Fruit fly (Drosophila melanogaster) whole organism, wandering third instar larva: ENCODE measurements around the gene Obp99c.
A peak's percentile ranks its signal among the peaks of the same experiment; 100 is the strongest.

ENCODE experiments used
- Abd-B ChIP-seq: fragments of >200 bp; optimal IDR thresholded peaks from 2 replicates; lab custom pipeline; 2017; ENCODE audit warnings: missing biosample characterization, missing genetic modification characterization
- CG32264 ChIP-seq: fragments of 200-800 bp; sonication (Bioruptor generic); optimal IDR thresholded peaks from 2 replicates; lab custom pipeline; 2016; ENCODE audit warnings: missing biosample characterization, missing genetic modification characterization
- CrebA ChIP-seq: fragments of 200-800 bp; sonication (Bioruptor generic); optimal IDR thresholded peaks from 2 replicates; lab custom pipeline; 2016; ENCODE audit warnings: missing biosample characterization, mild to moderate bottlenecking, missing genetic modification characterization, borderline replicate concordance
- Dfd ChIP-seq: fragments of >200 bp; optimal IDR thresholded peaks from 2 replicates; lab custom pipeline; 2017; ENCODE audit warnings: missing biosample characterization, missing genetic modification characterization
- Dif ChIP-seq: fragments of 200-275, 200-300 bp; sonication (Bioruptor generic); optimal IDR thresholded peaks from 2 replicates; lab custom pipeline; 2018; ENCODE audit warnings: missing biosample characterization, missing genetic modification characterization; ENCODE audit not compliant: partially characterized antibody
- GATAd ChIP-seq: sonication (Bioruptor generic); optimal IDR thresholded peaks from 2 replicates; lab custom pipeline; 2016; ENCODE audit warnings: missing biosample characterization, missing genetic modification characterization
- HLH106 ChIP-seq: fragments of 200-800 bp; optimal IDR thresholded peaks from 3 replicates; lab custom pipeline; 2019; ENCODE audit warnings: missing biosample characterization, mild to moderate bottlenecking, missing genetic modification characterization, moderate library complexity
- Hnf4 ChIP-seq: fragments of 200-800 bp; sonication (Bioruptor generic); optimal IDR thresholded peaks from 2 replicates; lab custom pipeline; 2016; ENCODE audit warnings: missing biosample characterization, mild to moderate bottlenecking, missing genetic modification characterization
- Hr78 ChIP-seq: fragments of >200 bp; optimal IDR thresholded peaks from 2 replicates; lab custom pipeline; 2017; ENCODE audit warnings: missing biosample characterization, missing genetic modification characterization
- Hr83 ChIP-seq: fragments of 200-300 bp; sonication (Bioruptor generic); optimal IDR thresholded peaks from 2 replicates; lab custom pipeline; 2016; ENCODE audit warnings: missing biosample characterization, mild to moderate bottlenecking, missing genetic modification characterization, moderate library complexity; ENCODE audit not compliant: poor library complexity, severe bottlenecking
- Mio ChIP-seq: sonication (Bioruptor generic); optimal IDR thresholded peaks from 2 replicates; lab custom pipeline; 2016; ENCODE audit warnings: missing biosample characterization, missing genetic modification characterization
- Myc ChIP-seq: fragments of >200 bp; optimal IDR thresholded peaks from 2 replicates; lab custom pipeline; 2017
- N ChIP-seq: fragments of >200 bp; optimal IDR thresholded peaks from 2 replicates; lab custom pipeline; 2018; ENCODE audit warnings: missing biosample characterization, missing external identifiers, missing genetic modification characterization
- OdsH ChIP-seq: fragments of 200-800 bp; sonication (Bioruptor generic); optimal IDR thresholded peaks from 2 replicates; lab custom pipeline; 2016; ENCODE audit warnings: missing biosample characterization, mild to moderate bottlenecking, missing genetic modification characterization
- Rel ChIP-seq, 2 experiments: fragments of 200-800 bp; sonication (Bioruptor generic) in 1 of 2; optimal IDR thresholded peaks; 2 replicates in 1 of 2; 3 replicates in 1 of 2; lab custom pipeline; 2016 to 2019; ENCODE audit warnings: mild to moderate bottlenecking in 2 of 2, missing biosample characterization in 2 of 2, missing genetic modification characterization in 2 of 2, moderate library complexity in 1 of 2
- Sp1 ChIP-seq: fragments of 200-800 bp; sonication (Bioruptor generic); optimal IDR thresholded peaks from 3 replicates; lab custom pipeline; 2019; ENCODE audit warnings: missing biosample characterization, mild to moderate bottlenecking, missing genetic modification characterization, moderate library complexity
- br ChIP-seq: fragments of 200-800 bp; sonication (Bioruptor generic); optimal IDR thresholded peaks from 2 replicates; lab custom pipeline; 2016; ENCODE audit warnings: missing biosample characterization, missing genetic modification characterization
- brk ChIP-seq: fragments of 200-800 bp; sonication (Bioruptor generic); optimal IDR thresholded peaks from 2 replicates; lab custom pipeline; 2016; ENCODE audit warnings: missing biosample characterization, mild to moderate bottlenecking, missing genetic modification characterization
- dl ChIP-seq, 2 experiments: fragments of 175-275, 200-275 bp in 1 of 2; fragments of 200-275 bp in 1 of 2; sonication (Bioruptor generic); optimal IDR thresholded peaks; lab custom pipeline; 2018; ENCODE audit warnings: mild to moderate bottlenecking in 2 of 2, missing biosample characterization in 2 of 2, missing genetic modification characterization in 2 of 2, moderate library complexity in 2 of 2; ENCODE audit not compliant: partially characterized antibody in 2 of 2, insufficient read depth in 1 of 2
- dmrt93B ChIP-seq: fragments of 200-800 bp; sonication (Bioruptor generic); optimal IDR thresholded peaks from 2 replicates; lab custom pipeline; 2018; ENCODE audit warnings: missing biosample characterization, mild to moderate bottlenecking, missing genetic modification characterization
- dsf ChIP-seq: sonication (Bioruptor generic); optimal IDR thresholded peaks from 2 replicates; lab custom pipeline; 2016; ENCODE audit warnings: missing biosample characterization, missing genetic modification characterization, borderline replicate concordance
- ey ChIP-seq: fragments of 200-800 bp; sonication (Bioruptor generic); optimal IDR thresholded peaks from 2 replicates; lab custom pipeline; 2016; ENCODE audit warnings: missing biosample characterization, missing genetic modification characterization
- foxo ChIP-seq, 2 experiments: fragments of 200-800 bp; sonication (Bioruptor generic); optimal IDR thresholded peaks; 2 replicates in 1 of 2; 3 replicates in 1 of 2; lab custom pipeline; 2016 to 2017; ENCODE audit warnings: missing biosample characterization in 2 of 2, missing genetic modification characterization in 2 of 2
- fru ChIP-seq: fragments of 200-800 bp; sonication (Bioruptor generic); optimal IDR thresholded peaks from 3 replicates; lab custom pipeline; 2016; ENCODE audit warnings: missing biosample characterization, mild to moderate bottlenecking, missing genetic modification characterization
- h ChIP-seq: fragments of 200-800 bp; sonication (Bioruptor generic); optimal IDR thresholded peaks from 3 replicates; lab custom pipeline; 2016; ENCODE audit warnings: missing biosample characterization, mild to moderate bottlenecking, missing genetic modification characterization
- jim ChIP-seq: fragments of 175-275, 200-325 bp; sonication (Bioruptor generic); optimal IDR thresholded peaks from 2 replicates; lab custom pipeline; 2016; ENCODE audit warnings: missing biosample characterization, mild to moderate bottlenecking, missing genetic modification characterization
- lola ChIP-seq: fragments of >200 bp; optimal IDR thresholded peaks from 2 replicates; lab custom pipeline; 2017; ENCODE audit warnings: missing biosample characterization, missing genetic modification characterization
- pan ChIP-seq: fragments of >200 bp; optimal IDR thresholded peaks from 2 replicates; lab custom pipeline; 2017
- psq ChIP-seq: fragments of 200-800 bp; sonication (Bioruptor generic); optimal IDR thresholded peaks from 3 replicates; lab custom pipeline; 2017; ENCODE audit warnings: missing biosample characterization, mild to moderate bottlenecking, missing genetic modification characterization, moderate library complexity
- rgr ChIP-seq: fragments of 200-800 bp; sonication (Bioruptor generic); optimal IDR thresholded peaks from 3 replicates; lab custom pipeline; 2016; ENCODE audit warnings: missing biosample characterization, mild to moderate bottlenecking, missing genetic modification characterization
- sage ChIP-seq: fragments of 200-800 bp; sonication (Bioruptor generic); optimal IDR thresholded peaks from 2 replicates; lab custom pipeline; 2016; ENCODE audit warnings: missing biosample characterization, mild to moderate bottlenecking, missing genetic modification characterization
- sv ChIP-seq: fragments of 200-800 bp; sonication (Bioruptor generic); optimal IDR thresholded peaks from 3 replicates; lab custom pipeline; 2016; ENCODE audit warnings: missing biosample characterization, missing genetic modification characterization
- tai ChIP-seq: sonication (Bioruptor generic); optimal IDR thresholded peaks from 2 replicates; lab custom pipeline; 2016; ENCODE audit warnings: missing biosample characterization, missing genetic modification characterization
- usp ChIP-seq: fragments of >200 bp; optimal IDR thresholded peaks from 2 replicates; lab custom pipeline; 2017; ENCODE audit warnings: missing biosample characterization, missing genetic modification characterization
- woc ChIP-seq: sonication (Bioruptor generic); optimal IDR thresholded peaks from 2 replicates; lab custom pipeline; 2016; ENCODE audit warnings: missing biosample characterization, mild to moderate bottlenecking, missing genetic modification characterization

Obp99c gene

dm6 chr3R:29716043-29716781, 27.1 kb upstream of the Obp99c start:
- TF ChIP-seq dl (GFP tag; optimal IDR thresholded peaks at IDR 0.05; lab: Kevin White, UChicago; ENCODE audit: insufficient read depth in 1 of 2, partially characterized antibody in 2 of 2) (no peak), Hr83 (GFP tag; lab: Kevin White, UChicago) (peak; percentile 52), brk (GFP tag; lab: Kevin White, UChicago) (peak; percentile 8), Abd-B (GFP tag; lab: Kevin White, UChicago) (no peak)
- TF ChIP-seq, all 38 proteins: peak for 2

DNA sequence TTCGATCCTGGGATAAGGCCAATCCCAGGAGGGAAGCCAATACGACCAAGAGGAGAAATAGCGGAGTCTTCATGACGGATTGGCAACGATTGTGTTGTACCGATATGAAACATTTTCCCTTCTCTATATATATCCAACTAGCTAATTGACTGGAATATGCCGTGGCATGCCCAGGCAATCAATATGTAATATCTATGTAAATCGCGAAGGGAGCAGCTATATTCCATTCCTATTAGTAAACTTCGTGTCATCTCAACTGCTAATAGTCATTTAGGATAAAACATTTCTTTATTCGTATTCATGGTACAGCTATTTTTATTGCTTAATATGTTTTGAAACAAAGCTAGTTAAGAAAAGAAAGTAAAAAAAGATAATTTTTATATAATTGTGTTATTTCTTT, 26.2 kb upstream of the Obp99c start, which contains the start of gene Dup99B:
TSS of gene Dup99B (minus strand) at position 101 of the 400 bp plus-strand sequence.
- TF ChIP-seq Mio (GFP tag; lab: Kevin White, UChicago) (no peak), sv (GFP tag; lab: Kevin White, UChicago) (no peak), tai (no peak), jim (GFP tag; lab: Kevin White, UChicago) (no peak), foxo (GFP tag; optimal IDR thresholded peaks at IDR 0.05; lab: Kevin White, UChicago) (no peak), br (GFP tag; lab: Kevin White, UChicago) (no peak), h (no peak), N (no peak), rgr (no peak), Myc (lab: Kevin White, UChicago) (no peak), pan (lab: Kevin White, UChicago) (no peak), Dfd (no peak), psq (GFP tag; lab: Kevin White, UChicago) (no peak), Hnf4 (GFP tag; lab: Kevin White, UChicago) (no peak), dmrt93B (GFP tag; lab: Kevin White, UChicago) (no peak), Dif (no peak), HLH106 (tag; lab: Kevin White, UChicago) (no peak), brk (GFP tag; lab: Kevin White, UChicago) (no peak), CG32264 (GFP tag; lab: Kevin White, UChicago) (no peak), woc (GFP tag; lab: Kevin White, UChicago) (no peak)

- TF ChIP-seq pan (lab: Kevin White, UChicago) (no peak), Rel (GFP tag; optimal IDR thresholded peaks at IDR 0.05; lab: Kevin White, UChicago) (no peak), Rel (tag; optimal IDR thresholded peaks at IDR 0.05; lab: Kevin White, UChicago) (no peak), rgr (no peak), Hr83 (GFP tag; lab: Kevin White, UChicago) (no peak), Dfd (no peak), dmrt93B (GFP tag; lab: Kevin White, UChicago) (no peak), sage (no peak), GATAd (GFP tag; lab: Kevin White, UChicago) (no peak), Abd-B (GFP tag; lab: Kevin White, UChicago) (no peak), CrebA (no peak), brk (GFP tag; lab: Kevin White, UChicago) (no peak), usp (no peak), N (no peak), Hnf4 (GFP tag; lab: Kevin White, UChicago) (no peak), dsf (GFP tag; lab: Kevin White, UChicago) (no peak)
Measured at dm6 chr3R:29714314-29714713, 25.2 kb upstream of the Obp99c start, which contains the start of gene Obp99d. Gene Obp99d, plus strand, starts transcription at chr3R:29714505.

dm6 chr3R:29711434-29711833, 22.3 kb upstream of the Obp99c start:
- TF ChIP-seq Sp1 (GFP tag; lab: Kevin White, UChicago) (no peak), dmrt93B (GFP tag; lab: Kevin White, UChicago) (no peak), HLH106 (tag; lab: Kevin White, UChicago) (no peak), pan (lab: Kevin White, UChicago) (no peak), Hr78 (GFP tag; lab: Kevin White, UChicago) (no peak), Dif (no peak), fru (GFP tag; lab: Kevin White, UChicago) (no peak), tai (no peak), ey (no peak), lola (GFP tag; lab: Kevin White, UChicago) (no peak), OdsH (GFP tag; lab: Kevin White, UChicago) (no peak)
